Worm (Caenorhabditis elegans) whole organism, L2 larva: Measurements from ENCODE around the gene spr-2.

Experiments
- blmp-1 ChIP-seq: sonication (generic microtip); optimal IDR thresholded peaks from 2 replicates; lab custom pipeline; 2017; ENCODE audit warnings: missing genetic modification characterization, mild to moderate bottlenecking, missing compliant biosample characterization, antibody characterized with exemption, moderate library complexity; ENCODE audit not compliant: insufficient read depth
- egl-27 ChIP-seq: sonication (generic microtip); optimal IDR thresholded peaks from 3 replicates; lab custom pipeline; 2017; ENCODE audit warnings: missing biosample characterization, missing genetic modification reagents, missing genetic modification characterization

ce11 chrIV:8926511-8926910 lies 35.2 kb downstream of the spr-2 start:
- TF ChIP-seq blmp-1 (tag; lab: Kevin White, UChicago) (no peak), egl-27 (tag; lab: Kevin White, UChicago) (no peak)
